Worm (Caenorhabditis elegans): ENCODE data around the gene cuc-1.

cuc-1 gene

ce11 chrIII:7858407-7859029 is 2.3 kb downstream of the cuc-1 start, which contains the start of the genes coq-5 and ufm-1:
TSS of gene coq-5 (minus strand) at chrIII:7858457.
TSS of gene ufm-1 (plus strand) at chrIII:7858979.
- TF ChIP-seq flt-1 (GFP tag; IDR thresholded peaks at IDR 0.05): no peak
- TF ChIP-seq tbx-11 (GFP tag; IDR thresholded peaks at IDR 0.05): no peak
- 0 out of 2 replicates have a peak, but pooled peaks have one; percentile 14 for TF ChIP-seq tbx-37 (GFP tag; conservative IDR thresholded peaks at IDR 0.05)
- no peak for TF ChIP-seq ceh-36 (tag; optimal IDR thresholded peaks at IDR 0.05)
- TF ChIP-seq sea-1 (GFP tag; conservative IDR thresholded peaks at IDR 0.05): no peak
- TF ChIP-seq tra-4 (tag; optimal IDR thresholded peaks at IDR 0.05): no peak
- no peak for TF ChIP-seq ets-7 (tag; optimal IDR thresholded peaks at IDR 0.05)
- no peak for TF ChIP-seq scrt-1 (GFP tag; IDR thresholded peaks at IDR 0.05)

DNA sequence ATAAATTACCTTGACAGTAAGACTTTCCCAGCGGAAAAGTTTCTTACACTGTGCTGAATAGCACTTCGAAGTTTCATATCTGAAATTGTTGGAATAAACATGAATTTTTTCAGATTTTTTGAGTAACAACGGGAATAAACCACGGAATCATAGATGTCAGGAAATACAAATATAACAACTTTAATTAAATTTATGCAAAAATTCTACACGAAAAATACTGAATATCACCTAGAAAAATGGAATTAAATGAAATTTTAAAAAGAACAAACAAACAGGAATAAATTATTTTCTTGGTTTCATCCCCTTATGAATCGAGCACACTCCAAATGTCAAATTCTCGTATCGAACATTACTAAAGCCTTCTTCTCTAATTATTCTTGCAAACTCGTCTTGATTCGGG is 3.6 kb downstream of the cuc-1 start, which contains the start of gene tag-307:
TSS of gene tag-307 (minus strand) at position 101 of the 400 bp plus-strand sequence.
- TF ChIP-seq ceh-36 (tag; optimal IDR thresholded peaks at IDR 0.05) (no peak), F13C5.2 (tag; optimal IDR thresholded peaks at IDR 0.05) (no peak), flt-1 (GFP tag; IDR thresholded peaks at IDR 0.05) (no peak), hnd-1 (tag; optimal IDR thresholded peaks at IDR 0.05) (no peak), sea-1 (GFP tag; conservative IDR thresholded peaks at IDR 0.05) (no peak), ets-7 (tag; optimal IDR thresholded peaks at IDR 0.05) (no peak), ama-1 (optimal IDR thresholded peaks at IDR 0.05) (no peak), pes-1 (GFP tag; IDR thresholded peaks at IDR 0.05) (no peak), aly-1 (tag; optimal IDR thresholded peaks at IDR 0.05) (no peak), tbx-11 (GFP tag; IDR thresholded peaks at IDR 0.05) (no peak), hmbx-1 (tag; optimal IDR thresholded peaks at IDR 0.05) (no peak), B0310.2 (tag; optimal IDR thresholded peaks at IDR 0.05) (no peak)

DNA sequence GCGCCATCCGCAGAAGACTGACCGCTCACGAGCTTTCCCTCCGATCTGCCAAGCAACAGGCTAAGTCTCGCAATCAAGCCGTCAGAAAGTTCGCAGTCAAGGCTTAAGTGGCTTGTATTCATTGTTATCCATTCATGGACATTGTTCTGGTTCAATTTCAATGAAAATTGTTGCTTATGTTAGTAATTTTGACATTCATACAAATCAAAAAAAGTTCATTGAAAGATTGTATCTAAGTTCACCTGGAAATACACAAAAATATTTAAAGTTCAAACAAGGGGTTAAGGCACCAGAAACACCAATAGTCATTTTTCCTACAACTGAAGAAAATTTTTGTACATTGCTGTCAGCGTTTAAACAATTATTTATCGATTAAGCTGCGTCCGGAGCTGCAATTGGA is 5.3 kb downstream of the cuc-1 start:
- TF ChIP-seq pes-1 (GFP tag; IDR thresholded peaks at IDR 0.05): no peak
- TF ChIP-seq ets-7 (tag; optimal IDR thresholded peaks at IDR 0.05): no peak
- no peak for TF ChIP-seq sea-1 (GFP tag; conservative IDR thresholded peaks at IDR 0.05)
- no peak for TF ChIP-seq tbx-37 (GFP tag; conservative IDR thresholded peaks at IDR 0.05)
- no peak for TF ChIP-seq flt-1 (GFP tag; IDR thresholded peaks at IDR 0.05)
- TF ChIP-seq hmg-4 (GFP tag; optimal IDR thresholded peaks at IDR 0.05): no peak
- no peak for TF ChIP-seq ceh-36 (tag; optimal IDR thresholded peaks at IDR 0.05)
- TF ChIP-seq scrt-1 (GFP tag; IDR thresholded peaks at IDR 0.05): no peak
- TF ChIP-seq hnd-1 (tag; optimal IDR thresholded peaks at IDR 0.05): no peak
- no peak for TF ChIP-seq B0310.2 (tag; optimal IDR thresholded peaks at IDR 0.05)

DNA sequence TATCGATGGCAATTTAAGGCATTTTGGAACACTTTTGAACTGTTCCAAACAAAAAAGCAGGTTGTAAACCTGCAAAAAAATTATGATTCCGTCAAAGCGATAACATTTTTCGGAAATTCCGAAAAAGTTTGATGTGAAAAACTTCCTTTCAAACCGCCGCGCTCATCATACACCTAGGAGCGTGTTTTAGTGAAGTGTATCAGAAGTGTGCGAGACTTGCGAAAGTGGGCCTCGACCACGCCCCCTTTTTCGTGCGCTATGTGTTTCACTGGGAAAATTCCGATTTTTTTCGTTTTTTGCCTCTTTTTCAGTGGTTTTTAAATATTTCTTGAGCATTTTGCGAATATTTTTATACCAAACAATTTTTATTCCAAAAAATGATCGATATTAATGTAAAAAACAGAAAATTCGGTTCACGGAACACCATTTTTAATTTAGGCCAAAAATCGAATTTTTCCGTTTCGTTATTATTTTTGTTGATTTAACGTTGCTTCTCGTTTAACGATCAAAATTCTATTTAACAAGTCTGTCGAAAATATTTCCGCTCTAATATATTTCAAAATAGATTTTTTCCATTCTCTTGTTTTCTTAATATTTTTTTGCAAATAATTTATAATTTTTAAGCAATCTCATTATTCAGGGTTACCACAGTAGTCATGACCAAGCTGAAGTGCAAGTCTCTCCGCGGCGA is 6.1 kb downstream of the cuc-1 start, which contains the start of gene rpl-35:
TSS of gene rpl-35 (plus strand) at position 641 of the 691 bp plus-strand sequence.
- TF ChIP-seq hnd-1 (tag; optimal IDR thresholded peaks at IDR 0.05) (peak; percentile 52), F13C5.2 (tag; optimal IDR thresholded peaks at IDR 0.05) (peak; percentile 98), B0310.2 (tag; optimal IDR thresholded peaks at IDR 0.05) (peak; percentile 50), ceh-13 (GFP tag; optimal IDR thresholded peaks at IDR 0.05) (peak; percentile 49), pes-1 (GFP tag; IDR thresholded peaks at IDR 0.05) (peak; percentile 77), aly-1 (tag; optimal IDR thresholded peaks at IDR 0.05) (no peak), tra-4 (tag; optimal IDR thresholded peaks at IDR 0.05) (peak; percentile 41), tbx-37 (GFP tag; conservative IDR thresholded peaks at IDR 0.05) (peak; percentile 74), ets-7 (tag; optimal IDR thresholded peaks at IDR 0.05) (peak; percentile 56), sea-1 (GFP tag; conservative IDR thresholded peaks at IDR 0.05) (peak; percentile 77), scrt-1 (GFP tag; IDR thresholded peaks at IDR 0.05) (peak; percentile 72), hmbx-1 (tag; optimal IDR thresholded peaks at IDR 0.05) (peak; percentile 67), flt-1 (GFP tag; IDR thresholded peaks at IDR 0.05) (peak; percentile 80), ama-1 (optimal IDR thresholded peaks at IDR 0.05) (no peak), tbx-11 (GFP tag; IDR thresholded peaks at IDR 0.05) (peak; percentile 82), hmg-4 (GFP tag; optimal IDR thresholded peaks at IDR 0.05) (no peak), ceh-36 (tag; optimal IDR thresholded peaks at IDR 0.05) (peak; percentile 64)

DNA sequence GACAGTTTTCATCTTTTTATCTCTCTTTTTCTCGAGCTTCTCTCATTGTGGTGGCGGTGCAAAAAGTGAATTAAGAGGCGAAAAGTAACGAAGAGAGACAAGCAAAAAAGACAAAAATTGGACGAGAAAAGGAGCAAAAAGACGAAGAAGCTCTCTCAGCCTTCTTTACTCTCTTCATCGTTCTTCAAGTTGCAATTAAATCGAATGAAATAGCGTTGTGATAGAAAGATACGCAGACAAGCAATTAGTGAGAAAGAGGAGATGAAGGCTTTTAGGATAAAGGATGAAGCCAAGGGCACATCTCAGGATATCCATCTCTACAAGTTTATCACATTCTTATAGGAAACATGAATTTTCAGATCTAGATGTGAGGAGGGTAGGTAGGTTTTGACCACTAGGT is 12.6 kb downstream of the cuc-1 start:
- TF ChIP-seq aly-1 (tag; optimal IDR thresholded peaks at IDR 0.05): no peak
- TF ChIP-seq ets-7 (tag; optimal IDR thresholded peaks at IDR 0.05): no peak
- no peak for TF ChIP-seq ama-1 (optimal IDR thresholded peaks at IDR 0.05)
- no peak for TF ChIP-seq sea-1 (GFP tag; conservative IDR thresholded peaks at IDR 0.05)
- TF ChIP-seq flt-1 (GFP tag; IDR thresholded peaks at IDR 0.05): no peak
- no peak for TF ChIP-seq tbx-37 (GFP tag; conservative IDR thresholded peaks at IDR 0.05)
- TF ChIP-seq tra-4 (tag; optimal IDR thresholded peaks at IDR 0.05): no peak
- no peak for TF ChIP-seq B0310.2 (tag; optimal IDR thresholded peaks at IDR 0.05)
- TF ChIP-seq scrt-1 (GFP tag; IDR thresholded peaks at IDR 0.05): no peak
- no peak for TF ChIP-seq ceh-36 (tag; optimal IDR thresholded peaks at IDR 0.05)
- no peak for TF ChIP-seq hmg-4 (GFP tag; optimal IDR thresholded peaks at IDR 0.05)

- no peak for TF ChIP-seq ceh-36 (tag; optimal IDR thresholded peaks at IDR 0.05)
Observed at ce11 chrIII:7843536-7843935, 17.2 kb downstream of the cuc-1 start, which contains the start of gene ZK652.8. TSS of gene ZK652.8 (minus strand) at chrIII:7843636.

DNA sequence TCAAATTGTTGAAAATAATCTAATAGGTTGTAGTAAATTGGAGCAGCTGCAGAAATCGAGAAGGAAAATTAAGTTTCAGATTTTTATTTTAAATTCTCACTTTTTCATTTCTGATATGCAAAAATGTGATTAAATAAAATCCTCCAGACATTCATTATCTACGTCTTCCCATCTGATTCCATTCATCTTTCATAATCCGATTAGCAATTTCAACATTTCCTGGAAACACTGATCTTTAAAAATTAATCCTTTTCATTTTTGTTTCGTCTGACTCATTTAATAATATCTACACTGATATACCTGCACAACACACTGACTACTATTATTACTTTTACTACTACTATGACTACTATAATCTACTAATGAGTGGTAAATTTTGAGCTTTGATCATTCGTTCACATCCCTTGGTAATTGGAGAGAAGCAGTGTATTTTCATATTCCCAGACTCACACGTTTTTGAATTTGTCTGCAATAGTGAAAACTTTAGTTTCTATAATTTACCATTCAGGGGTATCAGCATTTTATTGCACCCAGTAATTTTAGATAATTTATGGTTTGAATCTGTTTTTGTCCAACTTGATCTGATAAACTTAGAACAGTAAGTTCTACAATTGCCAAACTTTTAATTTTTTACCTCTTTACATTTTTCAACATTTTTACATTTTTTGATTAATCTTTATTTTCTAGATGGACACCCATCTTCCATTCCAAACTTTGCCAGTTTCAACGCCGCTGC is 21.7 kb downstream of the cuc-1 start, which contains the start of gene ceh-23:
TSS of gene ceh-23 (plus strand) at position 686 of the 736 bp plus-strand sequence.
- TF ChIP-seq ama-1 (optimal IDR thresholded peaks at IDR 0.05) (no peak), F13C5.2 (tag; optimal IDR thresholded peaks at IDR 0.05) (no peak), hnd-1 (tag; optimal IDR thresholded peaks at IDR 0.05) (no peak), flt-1 (GFP tag; IDR thresholded peaks at IDR 0.05) (no peak), scrt-1 (GFP tag; IDR thresholded peaks at IDR 0.05) (no peak), ceh-13 (GFP tag; optimal IDR thresholded peaks at IDR 0.05) (no peak), pes-1 (GFP tag; IDR thresholded peaks at IDR 0.05) (no peak)
